Worm (Caenorhabditis elegans) whole organism, dauer: Measurements from ENCODE around the gene ZK938.10.

Source experiments
- unc-62 ChIP-seq: sonication (generic microtip); optimal IDR thresholded peaks from 2 replicates; lab custom pipeline; 2017; ENCODE audit warnings: missing biosample characterization, missing genetic modification reagents, missing genetic modification characterization

The ZK938.10 gene

DNA sequence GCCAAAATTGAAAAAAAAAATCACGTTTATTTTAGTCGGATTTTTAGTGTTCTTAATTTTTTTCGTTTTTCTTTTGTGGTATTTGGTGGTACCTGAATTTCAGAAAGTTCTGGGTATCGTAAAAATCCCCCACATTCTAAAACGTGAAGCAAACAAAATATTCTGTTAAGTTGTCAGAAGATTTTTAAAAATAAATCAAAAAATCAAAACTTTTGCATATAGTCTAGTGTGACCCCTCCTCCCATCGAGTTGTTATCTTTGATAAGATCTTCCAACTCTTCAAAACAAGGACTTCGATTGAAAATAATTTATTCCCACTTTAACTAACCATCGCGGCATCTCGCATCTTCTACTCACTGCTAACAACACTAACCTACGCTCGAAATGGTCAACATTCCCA is 21.7 kb downstream of the ZK938.10 start, which contains the start of gene ZK938.1:
ZK938.1 (plus strand) TSS at position 301 of the 400 bp plus-strand sequence.
- TF ChIP-seq unc-62, result no peak

DNA sequence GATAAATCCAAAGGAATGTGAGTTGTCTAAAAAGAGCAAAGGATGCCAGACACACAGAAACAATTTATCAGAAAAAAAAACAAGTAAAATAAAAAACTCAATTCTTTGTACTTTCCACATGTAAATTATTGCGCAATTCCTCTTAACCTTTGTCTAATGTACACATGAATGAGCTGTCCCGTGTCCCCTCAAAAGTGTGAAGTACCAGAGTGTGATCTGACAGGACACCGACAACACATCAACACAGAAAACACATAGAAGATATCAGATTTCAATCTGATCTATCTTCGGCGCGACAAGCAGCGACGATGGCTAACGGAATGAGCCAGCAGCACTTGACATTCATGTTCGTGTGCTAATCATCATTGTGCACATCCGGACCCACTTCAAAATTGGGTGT is 22.3 kb downstream of the ZK938.10 start:
- no peak for TF ChIP-seq unc-62

DNA sequence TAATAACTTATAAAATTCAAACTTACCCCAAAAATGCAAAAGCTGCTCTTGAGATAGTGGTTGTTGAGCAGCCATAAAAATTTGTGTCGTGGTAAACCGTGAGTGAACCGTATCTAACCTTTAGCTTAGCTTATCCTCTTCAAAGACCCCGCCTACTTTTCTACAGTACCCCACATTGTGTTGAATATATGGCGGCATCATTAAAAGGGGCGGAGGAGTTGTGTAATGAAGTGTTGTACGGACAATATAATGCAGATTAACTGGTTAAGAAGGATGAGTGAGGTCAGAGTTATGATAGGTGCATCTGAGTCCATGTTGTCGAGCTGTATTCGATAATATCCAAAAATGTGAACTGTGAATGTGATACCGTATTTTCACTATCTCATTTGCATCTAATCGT is 23.0 kb downstream of the ZK938.10 start, which contains the start of gene eyg-1:
eyg-1 (minus strand) TSS at position 101 of the 400 bp plus-strand sequence.
- no peak for TF ChIP-seq unc-62

- TF ChIP-seq unc-62, result no peak
Measured at ce11 chrII:9826946-9827345, 23.9 kb downstream of the ZK938.10 start.

- no peak for TF ChIP-seq unc-62
Measured at ce11 chrII:9807519-9807972, 43.3 kb downstream of the ZK938.10 start, which contains the start of gene cyp-13A8. cyp-13A8 (minus strand) TSS chrII:9807569.

ce11 chrII:9803320-9803719 is 47.5 kb downstream of the ZK938.10 start, which contains the start of gene cyp-13A7:
cyp-13A7 (plus strand) TSS chrII:9803620.
- no peak for TF ChIP-seq unc-62

ce11 chrII:9802642-9803041 is 48.2 kb downstream of the ZK938.10 start, which contains the start of gene cyp-13A6:
cyp-13A6 (minus strand) TSS chrII:9802821.
- no peak for TF ChIP-seq unc-62
